Worm (Caenorhabditis elegans) whole organism, L4 larva: ENCODE measurements around the gene trcs-2.
A peak's percentile ranks its signal among the peaks of the same experiment; 100 is the strongest.

ENCODE experiments used
- F26F4.8 ChIP-seq: fragments of 200-800 bp; sonication (Bioruptor generic); conservative IDR thresholded peaks from 2 replicates; pipeline ENCODE4 v1.3.6; 2022; ENCODE audit warnings: missing genetic modification characterization, missing compliant biosample characterization
- Y48G9A.11 ChIP-seq: fragments of 200-800 bp; sonication (Bioruptor generic); IDR thresholded peaks from 2 replicates; pipeline ENCODE4 v1.3.6; 2022; ENCODE audit warnings: missing genetic modification reagents, missing genetic modification characterization, missing compliant biosample characterization
- ama-1 ChIP-seq: fragments of 150-350 bp; optimal IDR thresholded peaks from 2 replicates; lab custom pipeline; 2014; ENCODE audit warnings: inconsistent platforms, mixed read lengths
- ceh-28 ChIP-seq: fragments of 150-350 bp; optimal IDR thresholded peaks from 2 replicates; lab custom pipeline; 2014; ENCODE audit warnings: missing biosample characterization, missing genetic modification reagents, missing genetic modification characterization
- ceh-32 ChIP-seq: sonication (generic microtip); optimal IDR thresholded peaks from 2 replicates; lab custom pipeline; 2016; ENCODE audit warnings: mild to moderate bottlenecking, missing genetic modification characterization, missing compliant biosample characterization; ENCODE audit not compliant: poor library complexity
- dmd-9 ChIP-seq: fragments of 200-800 bp; sonication (Bioruptor generic); IDR thresholded peaks from 2 replicates; pipeline ENCODE4 v1.3.6; 2022; ENCODE audit warnings: missing genetic modification reagents, missing genetic modification characterization, missing compliant biosample characterization
- dpl-1 ChIP-seq: fragments of 150-350 bp; optimal IDR thresholded peaks from 2 replicates; lab custom pipeline; 2014; ENCODE audit warnings: missing biosample characterization, missing genetic modification reagents, missing genetic modification characterization
- duxl-1 ChIP-seq: sonication (generic microtip); optimal IDR thresholded peaks from 2 replicates; lab custom pipeline; 2016; ENCODE audit warnings: mild to moderate bottlenecking, missing genetic modification characterization, moderate library complexity, missing compliant biosample characterization; ENCODE audit not compliant: poor library complexity
- egl-43 ChIP-seq: fragments of 200-800 bp; sonication (Bioruptor generic); IDR thresholded peaks from 2 replicates; pipeline ENCODE4 v1.3.6; 2022; ENCODE audit warnings: missing genetic modification reagents, missing genetic modification characterization, missing compliant biosample characterization
- fkh-10 ChIP-seq: fragments of 150-350 bp; optimal IDR thresholded peaks from 2 replicates; lab custom pipeline; 2014; ENCODE audit warnings: missing biosample characterization, missing genetic modification reagents, missing genetic modification characterization
- fos-1 ChIP-seq: fragments of 150-350 bp; optimal IDR thresholded peaks from 2 replicates; lab custom pipeline; 2014; ENCODE audit warnings: missing biosample characterization, missing genetic modification characterization
- gei-8 ChIP-seq: fragments of 200-800 bp; sonication (Bioruptor generic); optimal IDR thresholded peaks from 2 replicates; lab custom pipeline; 2018; ENCODE audit warnings: mild to moderate bottlenecking, missing genetic modification characterization, missing compliant biosample characterization
- hlh-11 ChIP-seq: fragments of 200-800 bp; sonication (Bioruptor generic); optimal IDR thresholded peaks from 2 replicates; lab custom pipeline; 2018; ENCODE audit warnings: mild to moderate bottlenecking, missing genetic modification characterization, missing compliant biosample characterization
- hlh-30 ChIP-seq: sonication (generic microtip); optimal IDR thresholded peaks from 2 replicates; lab custom pipeline; 2017; ENCODE audit warnings: antibody characterized with exemption, mild to moderate bottlenecking, missing genetic modification characterization, missing compliant biosample characterization; ENCODE audit not compliant: insufficient read depth
- lin-1 ChIP-seq: fragments of 200-800 bp; sonication (Bioruptor generic); IDR thresholded peaks from 2 replicates; pipeline ENCODE4 v1.3.6; 2022; ENCODE audit warnings: missing genetic modification reagents, missing genetic modification characterization, missing compliant biosample characterization
- lin-15B ChIP-seq: fragments of 150-350 bp; sonication (generic microtip); optimal IDR thresholded peaks from 3 replicates; lab custom pipeline; 2014; ENCODE audit warnings: missing biosample characterization, missing genetic modification characterization
- lin-29 ChIP-seq: fragments of 200-800 bp; sonication (Bioruptor generic); IDR thresholded peaks from 2 replicates; pipeline ENCODE4 v1.3.6; 2022; ENCODE audit warnings: missing genetic modification reagents, missing genetic modification characterization, missing compliant biosample characterization
- lin-38 ChIP-seq: fragments of 200-800 bp; sonication (Bioruptor generic); IDR thresholded peaks from 2 replicates; pipeline ENCODE4 v1.3.6; 2022; ENCODE audit warnings: missing genetic modification reagents, missing genetic modification characterization, missing compliant biosample characterization
- lir-3 ChIP-seq: sonication (generic microtip); optimal IDR thresholded peaks from 2 replicates; lab custom pipeline; 2016; ENCODE audit warnings: mild to moderate bottlenecking, missing genetic modification characterization, missing compliant biosample characterization
- lsy-2 ChIP-seq, 2 experiments: fragments of 150-350 bp in 1 of 2; sonication (generic microtip) in 1 of 2; optimal IDR thresholded peaks; 2 replicates each; lab custom pipeline; 2014 to 2017; ENCODE audit warnings: missing biosample characterization in 2 of 2, missing genetic modification characterization in 2 of 2
- mdl-1 ChIP-seq, 2 experiments: fragments of 150-350 bp in 1 of 2; sonication (generic microtip) in 1 of 2; optimal IDR thresholded peaks; 2 replicates each; lab custom pipeline; 2014 to 2017; ENCODE audit warnings: missing biosample characterization in 2 of 2, missing genetic modification characterization in 2 of 2
- mep-1 ChIP-seq: fragments of 150-350 bp; sonication (generic microtip); optimal IDR thresholded peaks from 3 replicates; lab custom pipeline; 2014; ENCODE audit warnings: missing biosample characterization, missing genetic modification characterization
- mes-2 ChIP-seq: sonication (generic microtip); optimal IDR thresholded peaks from 2 replicates; lab custom pipeline; 2016; ENCODE audit warnings: missing genotype, mild to moderate bottlenecking, missing genetic modification characterization, missing compliant biosample characterization; ENCODE audit not compliant: poor library complexity, severe bottlenecking
- mxl-3 ChIP-seq: fragments of 200-800 bp; sonication (Bioruptor generic); optimal IDR thresholded peaks from 2 replicates; lab custom pipeline; 2018; ENCODE audit warnings: mild to moderate bottlenecking, missing genetic modification characterization, missing compliant biosample characterization
- nhr-10 ChIP-seq: fragments of 150-350 bp; optimal IDR thresholded peaks from 2 replicates; lab custom pipeline; 2014; ENCODE audit warnings: missing biosample characterization, missing genetic modification characterization
- nhr-11 ChIP-seq: fragments of 150-350 bp; optimal IDR thresholded peaks from 2 replicates; lab custom pipeline; 2014; ENCODE audit warnings: missing biosample characterization, missing genetic modification characterization
- nhr-28 ChIP-seq: fragments of 150-350 bp; optimal IDR thresholded peaks from 2 replicates; lab custom pipeline; 2014; ENCODE audit warnings: missing biosample characterization, missing genetic modification characterization
- pha-4 ChIP-seq, 2 experiments: fragments of 150-350 bp in 1 of 2; fragments of 200-800 bp in 1 of 2; sonication (Bioruptor generic) in 1 of 2; IDR thresholded peaks in 1 of 2; optimal IDR thresholded peaks in 1 of 2; 2 replicates each; pipeline versions ENCODE4 v1.3.6 to Lab custom; 2014 to 2022; ENCODE audit warnings: missing genetic modification characterization in 2 of 2, missing genetic modification reagents in 2 of 2, missing biosample characterization in 1 of 2, missing compliant biosample characterization in 1 of 2
- php-3 ChIP-seq: fragments of 200-800 bp; sonication (Bioruptor generic); IDR thresholded peaks from 2 replicates; pipeline ENCODE4 v1.3.6; 2022; ENCODE audit warnings: missing genetic modification reagents, missing genetic modification characterization, missing compliant biosample characterization
- pqm-1 ChIP-seq: sonication (generic microtip); optimal IDR thresholded peaks from 2 replicates; lab custom pipeline; 2017; ENCODE audit warnings: missing biosample characterization, missing genetic modification characterization
- snpc-1.2 ChIP-seq: fragments of 200-800 bp; sonication (Bioruptor generic); IDR thresholded peaks from 2 replicates; pipeline ENCODE4 v1.3.6; 2022; ENCODE audit warnings: missing genetic modification reagents, missing genetic modification characterization, missing compliant biosample characterization
- spr-3 ChIP-seq: fragments of 200-800 bp; sonication (Bioruptor generic); optimal IDR thresholded peaks from 2 replicates; lab custom pipeline; 2018; ENCODE audit warnings: mild to moderate bottlenecking, missing genetic modification characterization, missing compliant biosample characterization
- tra-1 ChIP-seq: fragments of 200-800 bp; sonication (Bioruptor generic); IDR thresholded peaks from 2 replicates; pipeline ENCODE4 v1.3.6; 2022; ENCODE audit warnings: missing genetic modification reagents, missing genetic modification characterization, missing compliant biosample characterization
- unc-130 ChIP-seq: sonication (generic microtip); optimal IDR thresholded peaks from 2 replicates; lab custom pipeline; 2016; ENCODE audit warnings: missing genetic modification reagents, missing genetic modification characterization, missing compliant biosample characterization
- unc-62 ChIP-seq, 3 experiments: fragments of 150-350 bp in 1 of 3; sonication (generic microtip); optimal IDR thresholded peaks in 2 of 3; peaks in 1 of 3; 1 replicate in 1 of 3; 2 replicates in 2 of 3; lab custom pipeline; 2014 to 2017; ENCODE audit warnings: missing biosample characterization in 3 of 3, missing genetic modification characterization in 3 of 3, missing genetic modification reagents in 3 of 3, missing genotype in 1 of 3
- zip-2 ChIP-seq: fragments of 150-350 bp; optimal IDR thresholded peaks from 2 replicates; lab custom pipeline; 2014; ENCODE audit warnings: missing biosample characterization, missing genetic modification characterization

trcs-2 gene

ce11 chrII:8710317-8710716, 12.0 kb upstream of the trcs-2 start, which contains the start of gene srg-15 (continued):
- no peak for TF ChIP-seq F26F4.8 (GFP tag; lab: Robert Waterston, UW)

- no peak for TF ChIP-seq zip-2 (tag; lab: Kevin White, UChicago)
- no peak for TF ChIP-seq dmd-9
- no peak for TF ChIP-seq ceh-28 (tag; lab: Kevin White, UChicago)
- TF ChIP-seq egl-43 (GFP tag; lab: Robert Waterston, UW): no peak
- no peak for TF ChIP-seq Y48G9A.11 (GFP tag; lab: Robert Waterston, UW)
- TF ChIP-seq lin-15B (tag; lab: Kevin White, UChicago): no peak
- TF ChIP-seq unc-130 (GFP tag; lab: Kevin White, UChicago): no peak
- no peak for TF ChIP-seq mes-2 (tag; lab: Kevin White, UChicago)
- TF ChIP-seq ceh-32 (tag; lab: Kevin White, UChicago): no peak
- TF ChIP-seq mxl-3 (GFP tag; lab: Kevin White, UChicago): no peak
- no peak for TF ChIP-seq fkh-10 (GFP tag; lab: Kevin White, UChicago)
Observed at ce11 chrII:8714913-8715447, 7.3 kb upstream of the trcs-2 start, which contains the start of the genes rab-21 and T01B7.13. Gene rab-21, minus strand, starts transcription at chrII:8715013. Gene T01B7.13, plus strand, starts transcription at chrII:8715397.

ce11 chrII:8716231-8716878, 5.9 kb upstream of the trcs-2 start, which contains the start of the genes cyn-11 and T01B7.5:
Gene cyn-11, minus strand, starts transcription at chrII:8716281.
Gene T01B7.5, plus strand, starts transcription at chrII:8716828.
- TF ChIP-seq tra-1 (GFP tag; lab: Robert Waterston, UW) (no peak), dpl-1 (peak; percentile 25), hlh-30 (peak; percentile 1), hlh-11 (tag; lab: Kevin White, UChicago) (peak; percentile 12), php-3 (no peak), mes-2 (tag; lab: Kevin White, UChicago) (peak; percentile 56), nhr-28 (tag; lab: Kevin White, UChicago) (peak; percentile 18), mep-1 (tag; lab: Kevin White, UChicago) (peak; percentile 39), lsy-2 (tag; optimal IDR thresholded peaks at IDR 0.05; lab: Kevin White, UChicago) (peak in 1 of 2 experiments; percentile 55), lin-38 (GFP tag; lab: Robert Waterston, UW) (peak; percentile 32; the same call in 1 of the 2 replicates), duxl-1 (tag; lab: Kevin White, UChicago) (no peak)
- TF ChIP-seq, all 104 proteins: peak for 8

- TF ChIP-seq unc-62 (GFP tag; optimal IDR thresholded peaks at IDR 0.05 in 1 of 2; lab: Kevin White, UChicago) (peak in 1 of 2 experiments; percentile 37), unc-62 (tag; optimal IDR thresholded peaks at IDR 0.05; lab: Kevin White, UChicago) (no peak), hlh-11 (tag; lab: Kevin White, UChicago) (peak; percentile 14), ama-1 (peak; percentile 14), mdl-1 (tag; optimal IDR thresholded peaks at IDR 0.05; lab: Kevin White, UChicago) (peak in 1 of 2 experiments; percentile 22), pha-4 (GFP tag; IDR thresholded peaks at IDR 0.05; lab: Robert Waterston, UW) (no peak), pha-4 (tag; optimal IDR thresholded peaks at IDR 0.05; lab: Kevin White, UChicago) (no peak), nhr-28 (tag; lab: Kevin White, UChicago) (peak; percentile 38), php-3 (no peak)
Observed at ce11 chrII:8717579-8717978, 4.7 kb upstream of the trcs-2 start.

ce11 chrII:8726700-8727099, 4.4 kb downstream of the trcs-2 start, which contains the start of gene T01B7.9:
Gene T01B7.9, minus strand, starts transcription at chrII:8726800.
- TF ChIP-seq lin-29 (GFP tag; lab: Robert Waterston, UW): no peak
- no peak for TF ChIP-seq snpc-1.2
- TF ChIP-seq pqm-1: no peak
- no peak for TF ChIP-seq fkh-10 (GFP tag; lab: Kevin White, UChicago)
- no peak for TF ChIP-seq lir-3 (tag; lab: Kevin White, UChicago)
- TF ChIP-seq php-3: no peak
- no peak for TF ChIP-seq mes-2 (tag; lab: Kevin White, UChicago)
- no peak for TF ChIP-seq duxl-1 (tag; lab: Kevin White, UChicago)
- no peak for TF ChIP-seq fos-1 (tag; lab: Kevin White, UChicago)
- no peak for TF ChIP-seq spr-3 (GFP tag; lab: Kevin White, UChicago)
- no peak for TF ChIP-seq gei-8 (GFP tag; lab: Kevin White, UChicago)
- no peak for TF ChIP-seq nhr-10 (tag; lab: Kevin White, UChicago)
- TF ChIP-seq egl-43 (GFP tag; lab: Robert Waterston, UW): no peak
- no peak for TF ChIP-seq nhr-11 (tag; lab: Kevin White, UChicago)
- TF ChIP-seq lin-1 (GFP tag; lab: Robert Waterston, UW): no peak
- TF ChIP-seq, all 104 proteins: peak for 0
